Worm (Caenorhabditis elegans) whole organism, L1 larva: ENCODE measurements around the gene Y55B1AR.4.

Experiments
- C16A3.4 ChIP-seq: fragments of 150-350 bp; optimal IDR thresholded peaks from 2 replicates; lab custom pipeline; 2014; ENCODE audit warnings: missing biosample characterization, missing genetic modification characterization
- C34B4.2 ChIP-seq: sonication (generic microtip); optimal IDR thresholded peaks from 2 replicates; lab custom pipeline; 2017; ENCODE audit warnings: mild to moderate bottlenecking, missing genetic modification characterization, missing compliant biosample characterization
- aha-1 ChIP-seq: fragments of 150-350 bp; optimal IDR thresholded peaks from 2 replicates; lab custom pipeline; 2014; ENCODE audit warnings: missing biosample characterization, missing genetic modification characterization
- alr-1 ChIP-seq: fragments of 200-800 bp; sonication (Bioruptor generic); optimal IDR thresholded peaks from 2 replicates; lab custom pipeline; 2018; ENCODE audit warnings: borderline replicate concordance, mild to moderate bottlenecking, missing genetic modification characterization, missing compliant biosample characterization
- aly-2 ChIP-seq: fragments of 150-350 bp; optimal IDR thresholded peaks from 2 replicates; lab custom pipeline; 2014; ENCODE audit warnings: missing biosample characterization, missing genetic modification characterization
- ama-1 ChIP-seq: fragments of 150-350 bp; optimal IDR thresholded peaks from 2 replicates; lab custom pipeline; 2014
- blmp-1 ChIP-seq: fragments of 150-350 bp; optimal IDR thresholded peaks from 2 replicates; lab custom pipeline; 2014; ENCODE audit warnings: missing biosample characterization, missing genetic modification characterization
- ceh-82 ChIP-seq, 3 experiments: fragments of 150-350 bp in 1 of 3; sonication (generic microtip) in 2 of 3; optimal IDR thresholded peaks; 2 replicates each; lab custom pipeline; 2014 to 2017; ENCODE audit warnings: missing biosample characterization in 3 of 3, missing genetic modification characterization in 3 of 3
- ceh-90 ChIP-seq: sonication (generic microtip); optimal IDR thresholded peaks from 2 replicates; lab custom pipeline; 2016; ENCODE audit warnings: missing genetic modification characterization, missing compliant biosample characterization
- dpl-1 ChIP-seq, 3 experiments: fragments of 150-350 bp in 2 of 3; sonication (generic microtip) in 1 of 3; optimal IDR thresholded peaks; 2 replicates each; lab custom pipeline; 2014 to 2017; ENCODE audit warnings: missing biosample characterization in 3 of 3, missing genetic modification characterization in 3 of 3, missing genetic modification reagents in 3 of 3
- dsc-1 ChIP-seq: sonication (generic microtip); optimal IDR thresholded peaks from 2 replicates; lab custom pipeline; 2016; ENCODE audit warnings: mild to moderate bottlenecking, missing genetic modification characterization, missing compliant biosample characterization
- efl-1 ChIP-seq, 4 experiments: fragments of 150-350 bp; optimal IDR thresholded peaks in 3 of 4; peaks in 1 of 4; 1 replicate in 1 of 4; 2 replicates in 3 of 4; lab custom pipeline; 2014; ENCODE audit warnings: missing biosample characterization in 2 of 4, missing genetic modification characterization in 2 of 4, missing genetic modification reagents in 2 of 4
- efl-3 ChIP-seq: fragments of 200-800 bp; sonication (Bioruptor generic); optimal IDR thresholded peaks from 2 replicates; lab custom pipeline; 2018; ENCODE audit warnings: mild to moderate bottlenecking, missing genetic modification characterization, missing compliant biosample characterization
- egl-13 ChIP-seq: sonication (generic microtip); optimal IDR thresholded peaks from 2 replicates; lab custom pipeline; 2016; ENCODE audit warnings: missing genotype, missing genetic modification reagents, missing genetic modification characterization, missing compliant biosample characterization
- egl-27 ChIP-seq, 2 experiments: fragments of 150-350 bp in 1 of 2; sonication (generic microtip); optimal IDR thresholded peaks; 3 replicates each; lab custom pipeline; 2017 to 2018; ENCODE audit warnings: missing biosample characterization in 2 of 2, missing genetic modification characterization in 2 of 2, missing genetic modification reagents in 2 of 2
- elt-2 ChIP-seq: sonication (generic microtip); optimal IDR thresholded peaks from 2 replicates; lab custom pipeline; 2016; ENCODE audit warnings: missing genetic modification characterization, mild to moderate bottlenecking, inconsistent platforms, missing compliant biosample characterization, missing genetic modification reagents
- elt-3 ChIP-seq, 6 experiments: fragments of 150-350 bp in 1 of 6; sonication (generic microtip); optimal IDR thresholded peaks; 2 replicates each; lab custom pipeline; 2017 to 2018; ENCODE audit warnings: missing biosample characterization in 6 of 6, missing genetic modification characterization in 6 of 6, inconsistent platforms in 1 of 6
- ets-5 ChIP-seq: fragments of 200-800 bp; sonication (Bioruptor generic); IDR thresholded peaks from 2 replicates; pipeline ENCODE4 v1.3.6; 2022; ENCODE audit warnings: missing genetic modification characterization, missing compliant biosample characterization
- fkh-4 ChIP-seq: sonication (generic microtip); optimal IDR thresholded peaks from 2 replicates; lab custom pipeline; 2016; ENCODE audit warnings: missing compliant biosample characterization, missing genetic modification characterization, borderline replicate concordance
- fkh-8 ChIP-seq: sonication (generic microtip); optimal IDR thresholded peaks from 2 replicates; lab custom pipeline; 2016; ENCODE audit warnings: mild to moderate bottlenecking, missing genetic modification characterization, missing compliant biosample characterization
- fos-1 ChIP-seq: fragments of 150-350 bp; optimal IDR thresholded peaks from 2 replicates; lab custom pipeline; 2014; ENCODE audit warnings: missing biosample characterization, missing genetic modification characterization
- grh-1 ChIP-seq: fragments of 200-800 bp; sonication (Bioruptor generic); IDR thresholded peaks from 2 replicates; pipeline ENCODE4 v1.3.6; 2022; ENCODE audit warnings: missing genetic modification reagents, missing genetic modification characterization, missing compliant biosample characterization
- hlh-4 ChIP-seq: sonication (generic microtip); optimal IDR thresholded peaks from 2 replicates; lab custom pipeline; 2016; ENCODE audit warnings: mild to moderate bottlenecking, missing genetic modification characterization, missing compliant biosample characterization
- isw-1 ChIP-seq: fragments of 200-800 bp; sonication (Bioruptor generic); IDR thresholded peaks from 2 replicates; pipeline ENCODE4 v1.3.6; 2022; ENCODE audit warnings: missing genetic modification characterization, missing compliant biosample characterization
- jun-1 ChIP-seq: fragments of 150-350 bp; optimal IDR thresholded peaks from 2 replicates; lab custom pipeline; 2014; ENCODE audit warnings: missing biosample characterization, missing genetic modification reagents, missing genetic modification characterization
- lin-13 ChIP-seq: fragments of 150-350 bp; optimal IDR thresholded peaks from 2 replicates; lab custom pipeline; 2014; ENCODE audit warnings: missing biosample characterization, missing genetic modification reagents, missing genetic modification characterization
- lin-14 ChIP-seq: fragments of 200-800 bp; sonication (Bioruptor generic); optimal IDR thresholded peaks from 2 replicates; lab custom pipeline; 2018; ENCODE audit warnings: mild to moderate bottlenecking, missing genetic modification characterization, moderate library complexity, missing compliant biosample characterization
- lsy-2 ChIP-seq, 2 experiments: fragments of 150-350 bp; optimal IDR thresholded peaks; 2 replicates each; lab custom pipeline; 2014; ENCODE audit warnings: missing biosample characterization in 2 of 2, missing genetic modification characterization in 2 of 2
- mab-9 ChIP-seq: fragments of 200-800 bp; sonication (Bioruptor generic); IDR thresholded peaks from 2 replicates; pipeline ENCODE4 v1.3.6; 2022; ENCODE audit warnings: missing genetic modification reagents, missing genetic modification characterization, missing compliant biosample characterization
- mdl-1 ChIP-seq, 2 experiments: fragments of 150-350 bp; optimal IDR thresholded peaks; 2 replicates each; lab custom pipeline; 2014 to 2017; ENCODE audit warnings: missing biosample characterization in 2 of 2, missing genetic modification characterization in 2 of 2, inconsistent platforms in 1 of 2
- mep-1 ChIP-seq: fragments of 150-350 bp; optimal IDR thresholded peaks from 2 replicates; lab custom pipeline; 2014; ENCODE audit warnings: missing biosample characterization, missing genetic modification characterization
- nhr-12 ChIP-seq: sonication (generic microtip); optimal IDR thresholded peaks from 2 replicates; lab custom pipeline; 2017; ENCODE audit warnings: missing biosample characterization, missing genetic modification characterization
- nhr-19 ChIP-seq: fragments of 200-800 bp; sonication (Bioruptor generic); conservative IDR thresholded peaks from 2 replicates; pipeline ENCODE4 v1.3.6; 2022; ENCODE audit warnings: missing genetic modification characterization, missing compliant biosample characterization
- nhr-20 ChIP-seq: sonication (generic microtip); optimal IDR thresholded peaks from 2 replicates; lab custom pipeline; 2016; ENCODE audit warnings: mild to moderate bottlenecking, missing genetic modification characterization, missing compliant biosample characterization
- nhr-237 ChIP-seq: fragments of 150-350 bp; optimal IDR thresholded peaks from 2 replicates; lab custom pipeline; 2014; ENCODE audit warnings: missing biosample characterization, missing genetic modification characterization
- nhr-47 ChIP-seq: sonication (generic microtip); optimal IDR thresholded peaks from 2 replicates; lab custom pipeline; 2016; ENCODE audit warnings: mild to moderate bottlenecking, missing genetic modification characterization, moderate library complexity, missing compliant biosample characterization
- nhr-77 ChIP-seq: fragments of 150-350 bp; optimal IDR thresholded peaks from 2 replicates; lab custom pipeline; 2014; ENCODE audit warnings: missing biosample characterization, missing genetic modification characterization
- nhr-84 ChIP-seq: sonication (generic microtip); optimal IDR thresholded peaks from 2 replicates; lab custom pipeline; 2017; ENCODE audit warnings: missing biosample characterization, missing genetic modification characterization
- nhr-85 ChIP-seq: sonication (generic microtip); peaks from one replicate; lab custom pipeline; 2016; ENCODE audit warnings: missing genetic modification characterization, inconsistent platforms, missing compliant biosample characterization
- nhr-90 ChIP-seq: sonication (generic microtip); optimal IDR thresholded peaks from 2 replicates; lab custom pipeline; 2016; ENCODE audit warnings: mild to moderate bottlenecking, missing genetic modification characterization, missing compliant biosample characterization; ENCODE audit not compliant: poor library complexity
- pag-3 ChIP-seq: sonication (generic microtip); optimal IDR thresholded peaks from 2 replicates; lab custom pipeline; 2017; ENCODE audit warnings: missing genetic modification characterization, mild to moderate bottlenecking, missing compliant biosample characterization, antibody characterized with exemption, borderline replicate concordance; ENCODE audit not compliant: insufficient read depth
- snpc-4 ChIP-seq: fragments of 150-350 bp; optimal IDR thresholded peaks from 2 replicates; lab custom pipeline; 2014; ENCODE audit warnings: missing biosample characterization, missing genetic modification characterization
- snu-23 ChIP-seq: sonication (generic microtip); optimal IDR thresholded peaks from 2 replicates; lab custom pipeline; 2016; ENCODE audit warnings: missing genetic modification characterization, missing compliant biosample characterization
- sox-4 ChIP-seq: sonication (generic microtip); optimal IDR thresholded peaks from 2 replicates; lab custom pipeline; 2016; ENCODE audit warnings: missing genetic modification characterization, missing compliant biosample characterization
- sup-37 ChIP-seq: fragments of 200-800 bp; sonication (Bioruptor generic); optimal IDR thresholded peaks from 2 replicates; lab custom pipeline; 2018; ENCODE audit warnings: mild to moderate bottlenecking, missing genetic modification characterization, missing compliant biosample characterization
- tlp-1 ChIP-seq: fragments of 150-350 bp; optimal IDR thresholded peaks from 2 replicates; lab custom pipeline; 2014; ENCODE audit warnings: missing biosample characterization, missing genetic modification characterization
- unc-86 ChIP-seq: sonication (generic microtip); optimal IDR thresholded peaks from 2 replicates; lab custom pipeline; 2016; ENCODE audit warnings: missing genetic modification characterization, missing compliant biosample characterization
- vab-15 ChIP-seq: sonication (generic microtip); optimal IDR thresholded peaks from 2 replicates; lab custom pipeline; 2017; ENCODE audit warnings: missing genotype, mild to moderate bottlenecking, missing genetic modification characterization, missing compliant biosample characterization
- zip-4 ChIP-seq: fragments of 200-800 bp; sonication (Bioruptor generic); optimal IDR thresholded peaks from 2 replicates; lab custom pipeline; 2018; ENCODE audit warnings: mild to moderate bottlenecking, missing genetic modification characterization, moderate library complexity, missing compliant biosample characterization
- ztf-4 ChIP-seq: fragments of 150-350 bp; optimal IDR thresholded peaks from 2 replicates; lab custom pipeline; 2014; ENCODE audit warnings: missing biosample characterization, missing genetic modification characterization

Y55B1AR.4 gene

ce11 chrIII:563755-564154, 41.6 kb downstream of the Y55B1AR.4 start:
- TF ChIP-seq dpl-1 (GFP tag; optimal IDR thresholded peaks at IDR 0.05; lab: Kevin White, UChicago) (peak in 1 of 3 experiments; percentile 5), blmp-1 (tag; lab: Kevin White, UChicago) (peak; percentile 86), nhr-90 (tag; lab: Kevin White, UChicago) (peak; percentile 27), snu-23 (GFP tag; lab: Kevin White, UChicago) (peak; percentile 23), vab-15 (no peak), nhr-77 (tag; lab: Kevin White, UChicago) (no peak), egl-13 (tag; lab: Kevin White, UChicago) (no peak), lin-14 (GFP tag; lab: Kevin White, UChicago) (peak; percentile 71), hlh-4 (tag; lab: Kevin White, UChicago) (no peak)
- TF ChIP-seq, all 84 proteins: peak for 5

- no peak for TF ChIP-seq alr-1
- TF ChIP-seq lsy-2 (tag; optimal IDR thresholded peaks at IDR 0.05; lab: Kevin White, UChicago) = peak in 1 of 2 experiments; percentile 27
- TF ChIP-seq nhr-84 = no peak
- no peak for TF ChIP-seq unc-86 (tag; lab: Kevin White, UChicago)
- peak in 1 of 3 experiments; percentile 24 for TF ChIP-seq ceh-82 (tag; optimal IDR thresholded peaks at IDR 0.05; lab: Kevin White, UChicago)
- TF ChIP-seq tlp-1 (tag; lab: Kevin White, UChicago) = no peak
- TF ChIP-seq nhr-12 (tag; lab: Kevin White, UChicago) = no peak
- peak; percentile 55 for TF ChIP-seq mep-1 (tag; lab: Kevin White, UChicago)
- no peak for TF ChIP-seq ama-1 (lab: Kevin White, UChicago)
- TF ChIP-seq pag-3 (tag; lab: Kevin White, UChicago) = no peak
- no peak for TF ChIP-seq zip-4 (GFP tag; lab: Kevin White, UChicago)
- TF ChIP-seq aha-1 (tag; lab: Kevin White, UChicago) = no peak
- no peak for TF ChIP-seq C34B4.2
- no peak for TF ChIP-seq dsc-1 (tag; lab: Kevin White, UChicago)
- TF ChIP-seq ceh-90 (tag; lab: Kevin White, UChicago) = no peak
- TF ChIP-seq egl-13 (tag; lab: Kevin White, UChicago) = no peak
- TF ChIP-seq ztf-4 (tag; lab: Kevin White, UChicago) = no peak
- peak in 1 of 2 experiments; percentile 27 for TF ChIP-seq mdl-1 (tag; optimal IDR thresholded peaks at IDR 0.05; lab: Kevin White, UChicago)
- TF ChIP-seq egl-27 (tag; optimal IDR thresholded peaks at IDR 0.05; lab: Kevin White, UChicago) = no peak
- TF ChIP-seq aly-2 (tag; lab: Kevin White, UChicago) = no peak
- TF ChIP-seq nhr-237 (tag; lab: Kevin White, UChicago) = no peak
- no peak for TF ChIP-seq lin-13 (GFP tag; lab: Kevin White, UChicago)
- no peak for TF ChIP-seq mab-9 (GFP tag; lab: Robert Waterston, UW)
- TF ChIP-seq isw-1 (GFP tag; lab: Robert Waterston, UW) = no peak
- TF ChIP-seq grh-1 (GFP tag; lab: Robert Waterston, UW) = peak; percentile 24; the same call in 1 of the 2 replicates
- peak; percentile 66 for TF ChIP-seq blmp-1 (tag; lab: Kevin White, UChicago)
- TF ChIP-seq ets-5 (GFP tag; lab: Robert Waterston, UW) = no peak
- TF ChIP-seq nhr-90 (tag; lab: Kevin White, UChicago) = peak; percentile 61
- no peak for TF ChIP-seq snpc-4 (tag; lab: Kevin White, UChicago)
- no peak for TF ChIP-seq nhr-19 (GFP tag; lab: Robert Waterston, UW)
- peak; percentile 65 for TF ChIP-seq elt-2 (tag; lab: Kevin White, UChicago)
- peak; percentile 94 for TF ChIP-seq nhr-85 (tag; lab: Kevin White, UChicago)
- TF ChIP-seq efl-3 (GFP tag; lab: Kevin White, UChicago) = no peak
- TF ChIP-seq fos-1 (tag; lab: Kevin White, UChicago) = no peak
- TF ChIP-seq sup-37 = no peak
- TF ChIP-seq C16A3.4 (tag; lab: Kevin White, UChicago) = peak; percentile 24
- no peak for TF ChIP-seq elt-3 (tag; optimal IDR thresholded peaks at IDR 0.05; lab: Kevin White, UChicago)
- TF ChIP-seq efl-1 (optimal IDR thresholded peaks at IDR 0.05; lab: Kevin White, UChicago) = peak; percentile 16 to 47
- TF ChIP-seq efl-1 (GFP tag; optimal IDR thresholded peaks at IDR 0.05 in 1 of 2; lab: Kevin White, UChicago) = no peak
- TF ChIP-seq fkh-4 (tag; lab: Kevin White, UChicago) = no peak
- no peak for TF ChIP-seq sox-4 (tag; lab: Kevin White, UChicago)
- peak; percentile 39 for TF ChIP-seq jun-1 (tag; lab: Kevin White, UChicago)
- TF ChIP-seq fkh-8 = no peak
- TF ChIP-seq vab-15 = no peak
- TF ChIP-seq snu-23 (GFP tag; lab: Kevin White, UChicago) = peak; percentile 70
- peak; percentile 12 for TF ChIP-seq nhr-47 (tag; lab: Kevin White, UChicago)
- peak; percentile 63 for TF ChIP-seq nhr-20 (tag; lab: Kevin White, UChicago)
Measured at ce11 chrIII:558832-559231, 46.5 kb downstream of the Y55B1AR.4 start.
